Fruit fly (Drosophila melanogaster) whole organism, embryonic: ENCODE measurements around the gene CG15643.

Source experiments
- Atf3 ChIP-seq: fragments of 200-800 bp; sonication (Bioruptor generic); optimal IDR thresholded peaks from 3 replicates; lab custom pipeline; 2016; ENCODE audit warnings: missing biosample characterization, missing genetic modification characterization
- CG11085 ChIP-seq: fragments of 200-800 bp; sonication (Bioruptor generic); IDR thresholded peaks from 2 replicates; pipeline ENCODE4 v1.3.6; 2022; ENCODE audit warnings: missing biosample characterization, missing genetic modification characterization
- CG11398 ChIP-seq: fragments of 200-800 bp; sonication (Bioruptor generic); optimal IDR thresholded peaks from 2 replicates; lab custom pipeline; 2016; ENCODE audit warnings: missing biosample characterization, missing genetic modification characterization
- CG11695 ChIP-seq: fragments of 200-800 bp; sonication (Bioruptor generic); IDR thresholded peaks from 3 replicates; pipeline ENCODE4 v1.3.6; 2022; ENCODE audit warnings: missing biosample characterization, missing genetic modification characterization
- CG12236 ChIP-seq: fragments of 200-800 bp; sonication (Bioruptor generic); optimal IDR thresholded peaks from 2 replicates; lab custom pipeline; 2016; ENCODE audit warnings: missing biosample characterization, missing genetic modification characterization
- CG14441 ChIP-seq: fragments of 200-800 bp; sonication (Bioruptor generic); IDR thresholded peaks from 2 replicates; pipeline ENCODE4 v1.3.6; 2022; ENCODE audit warnings: missing biosample characterization, missing genetic modification characterization
- CG14860 ChIP-seq: fragments of 200-800 bp; sonication (Bioruptor generic); IDR thresholded peaks from 3 replicates; pipeline ENCODE4 v1.3.6; 2022; ENCODE audit warnings: missing biosample characterization, missing genetic modification characterization; ENCODE audit not compliant: partially characterized antibody
- CG17186 ChIP-seq: fragments of 200-800 bp; sonication (Bioruptor generic); optimal IDR thresholded peaks from 3 replicates; lab custom pipeline; 2017; ENCODE audit warnings: missing biosample characterization, missing genetic modification reagents, missing genetic modification characterization
- CG17361 ChIP-seq: fragments of 200-800 bp; sonication (Bioruptor generic); IDR thresholded peaks from 3 replicates; pipeline ENCODE4 v1.3.6; 2022; ENCODE audit warnings: missing biosample characterization, missing genetic modification characterization
- CG17912 ChIP-seq: fragments of 200-800 bp; sonication (Bioruptor generic); optimal IDR thresholded peaks from 2 replicates; lab custom pipeline; 2018; ENCODE audit warnings: missing biosample characterization, mild to moderate bottlenecking, missing genetic modification characterization
- CG30431 ChIP-seq: fragments of 200-800 bp; sonication (Bioruptor generic); optimal IDR thresholded peaks from 2 replicates; lab custom pipeline; 2017; ENCODE audit warnings: missing biosample characterization, missing genetic modification characterization
- CG3847 ChIP-seq: fragments of 200-800 bp; sonication (Bioruptor generic); IDR thresholded peaks from 2 replicates; pipeline ENCODE4 v1.3.6; 2022; ENCODE audit warnings: missing biosample characterization, missing genetic modification characterization
- CG4328 ChIP-seq: fragments of 200-800 bp; sonication (Bioruptor generic); optimal IDR thresholded peaks from 3 replicates; lab custom pipeline; 2017; ENCODE audit warnings: missing biosample characterization, missing genetic modification reagents, missing genetic modification characterization
- CG5245 ChIP-seq: fragments of 200-800 bp; sonication (Bioruptor generic); optimal IDR thresholded peaks from 3 replicates; lab custom pipeline; 2016; ENCODE audit warnings: missing biosample characterization, missing genetic modification characterization
- CG6254 ChIP-seq: fragments of 200-800 bp; sonication (Bioruptor generic); optimal IDR thresholded peaks from 3 replicates; lab custom pipeline; 2017; ENCODE audit warnings: mild to moderate bottlenecking, missing biosample characterization, missing genetic modification reagents, missing genetic modification characterization
- CG6683 ChIP-seq: fragments of 200-800 bp; sonication (Bioruptor generic); optimal IDR thresholded peaks from 2 replicates; lab custom pipeline; 2017; ENCODE audit warnings: missing biosample characterization, mild to moderate bottlenecking, missing genetic modification characterization, missing genetic modification reagents
- CG6813 ChIP-seq: fragments of 200-800 bp; sonication (Bioruptor generic); optimal IDR thresholded peaks from 2 replicates; lab custom pipeline; 2017; ENCODE audit warnings: missing biosample characterization, missing genetic modification characterization, mild to moderate bottlenecking, moderate library complexity, missing genetic modification reagents
- CG7372 ChIP-seq: fragments of 200-800 bp; sonication (Bioruptor generic); IDR thresholded peaks from 2 replicates; pipeline ENCODE4 v1.3.6; 2022; ENCODE audit warnings: missing biosample characterization, missing genetic modification characterization
- CG8765 ChIP-seq: fragments of 200-800 bp; sonication (Bioruptor generic); IDR thresholded peaks from 2 replicates; pipeline ENCODE4 v1.3.6; 2022; ENCODE audit warnings: missing biosample characterization, missing genetic modification characterization
- CG9609 ChIP-seq: fragments of 200-800 bp; sonication (Bioruptor generic); optimal IDR thresholded peaks from 3 replicates; lab custom pipeline; 2016; ENCODE audit warnings: missing biosample characterization, missing genetic modification characterization
- Camta ChIP-seq: fragments of 200-800 bp; sonication (Bioruptor generic); optimal IDR thresholded peaks from 2 replicates; lab custom pipeline; 2016; ENCODE audit warnings: missing biosample characterization, missing genetic modification characterization
- CrebB ChIP-seq: fragments of 200-800 bp; sonication (Bioruptor generic); optimal IDR thresholded peaks from 3 replicates; lab custom pipeline; 2018; ENCODE audit warnings: missing biosample characterization, mild to moderate bottlenecking, missing genetic modification characterization
- Dll ChIP-seq: fragments of 200-800 bp; sonication (Bioruptor generic); IDR thresholded peaks from 4 replicates; pipeline ENCODE4 v1.3.6; 2022; ENCODE audit warnings: missing biosample characterization, missing genetic modification characterization; ENCODE audit not compliant: partially characterized antibody
- Doc2 ChIP-seq: fragments of 200-800 bp; sonication (Bioruptor generic); IDR thresholded peaks from 2 replicates; pipeline ENCODE4 v1.3.6; 2022; ENCODE audit warnings: missing biosample characterization, missing genetic modification characterization
- Ets97D ChIP-seq: fragments of 200-800 bp; sonication (Bioruptor generic); optimal IDR thresholded peaks from 3 replicates; lab custom pipeline; 2016; ENCODE audit warnings: missing biosample characterization, missing genetic modification characterization
- Fer1 ChIP-seq: fragments of 200-800 bp; sonication (Bioruptor generic); optimal IDR thresholded peaks from 2 replicates; lab custom pipeline; 2017; ENCODE audit warnings: missing biosample characterization, mild to moderate bottlenecking, missing genetic modification characterization
- Hmx ChIP-seq: fragments of 200-800 bp; sonication (Bioruptor generic); optimal IDR thresholded peaks from 2 replicates; lab custom pipeline; 2016; ENCODE audit warnings: missing biosample characterization, missing genetic modification characterization
- Hsf ChIP-seq: fragments of 200-800 bp; sonication (Bioruptor generic); optimal IDR thresholded peaks from 3 replicates; lab custom pipeline; 2016; ENCODE audit warnings: missing biosample characterization, missing genetic modification characterization
- MBD-R2 ChIP-seq: fragments of 200-800 bp; sonication (Bioruptor generic); IDR thresholded peaks from 2 replicates; pipeline ENCODE4 v1.3.6; 2022; ENCODE audit warnings: missing biosample characterization, missing genetic modification characterization
- Mes4 ChIP-seq: fragments of 200-800 bp; sonication (Bioruptor generic); optimal IDR thresholded peaks from 2 replicates; lab custom pipeline; 2016; ENCODE audit warnings: missing biosample characterization, missing genetic modification characterization
- Neu2 ChIP-seq: fragments of 200-800 bp; sonication (Bioruptor generic); optimal IDR thresholded peaks from 3 replicates; lab custom pipeline; 2016; ENCODE audit warnings: missing biosample characterization, missing genetic modification characterization, borderline replicate concordance
- Nf-YC ChIP-seq: fragments of 200-800 bp; optimal IDR thresholded peaks from 3 replicates; lab custom pipeline; 2019; ENCODE audit warnings: missing biosample characterization, mild to moderate bottlenecking, missing genetic modification characterization, moderate library complexity
- NfI ChIP-seq: fragments of 200-800 bp; sonication (Bioruptor generic); optimal IDR thresholded peaks from 3 replicates; lab custom pipeline; 2018; ENCODE audit warnings: missing biosample characterization, mild to moderate bottlenecking, missing genetic modification characterization, moderate library complexity
- Optix ChIP-seq: fragments of 200-800 bp; sonication (Bioruptor generic); IDR thresholded peaks from 3 replicates; pipeline ENCODE4 v1.3.6; 2022; ENCODE audit warnings: missing biosample characterization, missing genetic modification characterization
- Sox100B ChIP-seq: fragments of 200-800 bp; sonication (Bioruptor generic); optimal IDR thresholded peaks from 3 replicates; lab custom pipeline; 2018; ENCODE audit warnings: missing biosample characterization, mild to moderate bottlenecking, missing genetic modification characterization
- Spps ChIP-seq: fragments of 200-800 bp; sonication (Bioruptor generic); optimal IDR thresholded peaks from 2 replicates; lab custom pipeline; 2018; ENCODE audit warnings: missing biosample characterization, mild to moderate bottlenecking, missing genetic modification characterization
- Ssrp ChIP-seq: fragments of 200-800 bp; sonication (Bioruptor generic); optimal IDR thresholded peaks from 2 replicates; lab custom pipeline; 2018; ENCODE audit warnings: missing biosample characterization, mild to moderate bottlenecking, missing genetic modification characterization, moderate library complexity
- YL-1 ChIP-seq: fragments of 200-800 bp; sonication (Bioruptor generic); optimal IDR thresholded peaks from 3 replicates; lab custom pipeline; 2017; ENCODE audit warnings: missing biosample characterization, mild to moderate bottlenecking, missing genetic modification characterization
- ara ChIP-seq: fragments of 200-800 bp; sonication (Bioruptor generic); IDR thresholded peaks from 2 replicates; pipeline ENCODE4 v1.3.6; 2022; ENCODE audit warnings: missing biosample characterization, missing genetic modification characterization
- crol ChIP-seq: fragments of 200-800 bp; sonication (Bioruptor generic); IDR thresholded peaks from 2 replicates; pipeline ENCODE4 v1.3.6; 2022; ENCODE audit warnings: missing biosample characterization, missing genetic modification characterization
- cwo ChIP-seq: fragments of 200-800 bp; sonication (Bioruptor generic); optimal IDR thresholded peaks from 3 replicates; lab custom pipeline; 2017; ENCODE audit warnings: missing biosample characterization, missing genetic modification characterization, mild to moderate bottlenecking, moderate library complexity, missing genetic modification reagents
- dm ChIP-seq: fragments of 200-800 bp; sonication (Bioruptor generic); optimal IDR thresholded peaks from 3 replicates; lab custom pipeline; 2016; ENCODE audit warnings: missing biosample characterization, missing genetic modification characterization
- eve ChIP-seq, 2 experiments: fragments of >200 bp; optimal IDR thresholded peaks; 2 replicates each; lab custom pipeline; 2017; ENCODE audit warnings: missing biosample characterization in 2 of 2, missing genetic modification characterization in 2 of 2
- ham ChIP-seq: fragments of 200-800 bp; sonication (Bioruptor generic); IDR thresholded peaks from 2 replicates; pipeline ENCODE4 v1.3.6; 2022; ENCODE audit warnings: missing biosample characterization, missing genetic modification characterization
- nau ChIP-seq: fragments of 200-800 bp; sonication (Bioruptor generic); optimal IDR thresholded peaks from 3 replicates; lab custom pipeline; 2017; ENCODE audit warnings: missing biosample characterization, mild to moderate bottlenecking, missing genetic modification characterization, missing genetic modification reagents
- org-1 ChIP-seq: fragments of 200-800 bp; sonication (Bioruptor generic); optimal IDR thresholded peaks from 2 replicates; lab custom pipeline; 2017; ENCODE audit warnings: missing biosample characterization, missing genetic modification characterization
- pan ChIP-seq, 4 experiments: fragments of >200 bp in 3 of 4; fragments of 200-800 bp in 1 of 4; sonication (Bioruptor generic) in 1 of 4; optimal IDR thresholded peaks in 3 of 4; IDR thresholded peaks in 1 of 4; 2 replicates each; pipeline versions ENCODE4 v1.3.6 to Lab custom; 2017 to 2022; ENCODE audit warnings: missing biosample characterization in 2 of 4, missing genetic modification characterization in 2 of 4, mixed read lengths in 1 of 4
- pho ChIP-seq: fragments of 200-800 bp; sonication (Bioruptor generic); optimal IDR thresholded peaks from 2 replicates; lab custom pipeline; 2016; ENCODE audit warnings: missing biosample characterization, missing genetic modification characterization
- sc ChIP-seq, 3 experiments: fragments of >200 bp in 2 of 3; fragments of 200-800 bp in 1 of 3; sonication (Bioruptor generic) in 1 of 3; optimal IDR thresholded peaks; 2 replicates in 2 of 3; 3 replicates in 1 of 3; lab custom pipeline; 2017; ENCODE audit warnings: mild to moderate bottlenecking in 1 of 3, missing biosample characterization in 1 of 3, missing genetic modification characterization in 1 of 3, missing genetic modification reagents in 1 of 3
- trem ChIP-seq: fragments of 200-800 bp; optimal IDR thresholded peaks from 3 replicates; lab custom pipeline; 2019; ENCODE audit warnings: missing biosample characterization, mild to moderate bottlenecking, missing genetic modification characterization, moderate library complexity

The CG15643 gene

dm6 chrX:15532062-15532461 is 39.9 kb downstream of the CG15643 start (continued):
- TF ChIP-seq CG11085 (GFP tag; lab: Robert Waterston, UW) (0 out of 2 replicates have a peak, but pooled peaks have one; percentile 30), pan (optimal IDR thresholded peaks at IDR 0.05; lab: Kevin White, UChicago) (no peak), pan (GFP tag; optimal IDR thresholded peaks at IDR 0.05 in 1 of 2, IDR thresholded peaks at IDR 0.05 in 1 of 2) (peak in 1 of 2 experiments; percentile 68), CG11398 (GFP tag; lab: Kevin White, UChicago) (no peak), cwo (GFP tag; lab: Kevin White, UChicago) (peak; percentile 27), Fer1 (GFP tag; lab: Kevin White, UChicago) (peak; percentile 7), YL-1 (GFP tag; lab: Kevin White, UChicago) (no peak), ham (GFP tag; lab: Robert Waterston, UW) (no peak), CG17912 (GFP tag; lab: Kevin White, UChicago) (no peak), CG5245 (GFP tag; lab: Kevin White, UChicago) (no peak), Neu2 (GFP tag; lab: Kevin White, UChicago) (no peak), CG30431 (GFP tag; lab: Kevin White, UChicago) (no peak), CG7372 (GFP tag; lab: Robert Waterston, UW) (no peak), Sox100B (no peak), Spps (tag; lab: Kevin White, UChicago) (no peak), pho (GFP tag; lab: Kevin White, UChicago) (no peak), Nf-YC (no peak), dm (GFP tag; lab: Kevin White, UChicago) (no peak), sc (optimal IDR thresholded peaks at IDR 0.05; lab: Kevin White, UChicago) (no peak), sc (GFP tag; optimal IDR thresholded peaks at IDR 0.05; lab: Kevin White, UChicago) (no peak), CG4328 (GFP tag; lab: Kevin White, UChicago) (no peak), CG8765 (GFP tag; lab: Robert Waterston, UW) (no peak), Ssrp (peak; percentile 19), Atf3 (GFP tag; lab: Kevin White, UChicago) (no peak), Hsf (GFP tag; lab: Kevin White, UChicago) (peak; percentile 35), CG6813 (no peak), crol (no peak), CG3847 (GFP tag; lab: Robert Waterston, UW) (no peak), MBD-R2 (GFP tag; lab: Robert Waterston, UW) (peak; percentile 26; the same call in 1 of the 2 replicates), eve (GFP tag; optimal IDR thresholded peaks at IDR 0.05; lab: Kevin White, UChicago) (no peak), Optix (no peak), CG14860 (no peak), NfI (peak; percentile 26), CG12236 (GFP tag; lab: Kevin White, UChicago) (no peak), Mes4 (GFP tag; lab: Kevin White, UChicago) (no peak), CG14441 (GFP tag; lab: Robert Waterston, UW) (peak; percentile 49; the same call in 1 of the 2 replicates), Hmx (GFP tag; lab: Kevin White, UChicago) (no peak), CG17186 (GFP tag; lab: Kevin White, UChicago) (no peak), trem (tag; lab: Kevin White, UChicago) (no peak), nau (GFP tag; lab: Kevin White, UChicago) (no peak), Camta (GFP tag; lab: Kevin White, UChicago) (no peak), org-1 (GFP tag; lab: Kevin White, UChicago) (peak; percentile 12), Doc2 (GFP tag; lab: Robert Waterston, UW) (no peak), CG6254 (GFP tag; lab: Kevin White, UChicago) (no peak), Ets97D (no peak), CG9609 (GFP tag; lab: Kevin White, UChicago) (no peak), Dll (GFP tag; lab: Robert Waterston, UW) (no peak), CG17361 (0 out of 3 replicates have a peak, but pooled peaks have one; percentile 32), CG11695 (GFP tag; lab: Robert Waterston, UW) (0 out of 3 replicates have a peak, but pooled peaks have one; percentile 11), ara (GFP tag; lab: Robert Waterston, UW) (peak; percentile 33; the same call in 1 of the 2 replicates), CG6683 (GFP tag; lab: Kevin White, UChicago) (no peak), CrebB (no peak)
